Fruit fly (Drosophila melanogaster) whole organism, embryonic: ENCODE measurements around the gene CG5510.

Experiments used
- ATbp ChIP-seq: fragments of 200-800 bp; sonication (Bioruptor generic); optimal IDR thresholded peaks from 2 replicates; lab custom pipeline; 2017; ENCODE audit warnings: missing biosample characterization, mild to moderate bottlenecking, missing genetic modification characterization, missing genetic modification reagents
- B-H2 ChIP-seq: fragments of 200-800 bp; sonication (Bioruptor generic); optimal IDR thresholded peaks from 2 replicates; lab custom pipeline; 2018; ENCODE audit warnings: missing biosample characterization, mild to moderate bottlenecking, missing genetic modification characterization
- C15 ChIP-seq: fragments of 200-800 bp; sonication (Bioruptor generic); IDR thresholded peaks from 3 replicates; pipeline ENCODE4 v1.3.6; 2022; ENCODE audit warnings: missing biosample characterization, missing genetic modification characterization
- CG10274 ChIP-seq: fragments of 200-800 bp; sonication (Bioruptor generic); optimal IDR thresholded peaks from 3 replicates; lab custom pipeline; 2017; ENCODE audit warnings: missing biosample characterization, mild to moderate bottlenecking, missing genetic modification characterization
- CG10366 ChIP-seq: fragments of 200-800 bp; sonication (Bioruptor generic); IDR thresholded peaks from 2 replicates; pipeline ENCODE4 v1.3.6; 2022; ENCODE audit warnings: missing biosample characterization, missing genetic modification characterization
- CG11247 ChIP-seq: fragments of 200-800 bp; sonication (Bioruptor generic); IDR thresholded peaks from 2 replicates; pipeline ENCODE4 v1.3.6; 2022; ENCODE audit warnings: missing biosample characterization, missing genetic modification characterization
- CG1233 ChIP-seq: fragments of 200-800 bp; sonication (Bioruptor generic); optimal IDR thresholded peaks from 4 replicates; lab custom pipeline; 2018; ENCODE audit warnings: missing biosample characterization, mild to moderate bottlenecking, missing genetic modification characterization
- CG13624 ChIP-seq: fragments of 200-800 bp; sonication (Bioruptor generic); optimal IDR thresholded peaks from 2 replicates; lab custom pipeline; 2016; ENCODE audit warnings: missing biosample characterization, missing genetic modification characterization
- CG15269 ChIP-seq: fragments of 200-800 bp; sonication (Bioruptor generic); optimal IDR thresholded peaks from 2 replicates; lab custom pipeline; 2018; ENCODE audit warnings: missing biosample characterization, mild to moderate bottlenecking, missing genetic modification characterization, moderate library complexity
- CG30020 ChIP-seq: fragments of 200-800 bp; optimal IDR thresholded peaks from 2 replicates; lab custom pipeline; 2019; ENCODE audit warnings: missing biosample characterization, mild to moderate bottlenecking, missing genetic modification characterization, moderate library complexity
- CG6683 ChIP-seq: fragments of 200-800 bp; sonication (Bioruptor generic); optimal IDR thresholded peaks from 2 replicates; lab custom pipeline; 2017; ENCODE audit warnings: missing biosample characterization, mild to moderate bottlenecking, missing genetic modification characterization, missing genetic modification reagents
- CG6689 ChIP-seq: fragments of 200-800 bp; sonication (Bioruptor generic); IDR thresholded peaks from 2 replicates; pipeline ENCODE4 v1.3.6; 2022; ENCODE audit warnings: missing biosample characterization, missing genetic modification characterization
- CG6813 ChIP-seq: fragments of 200-800 bp; sonication (Bioruptor generic); optimal IDR thresholded peaks from 2 replicates; lab custom pipeline; 2017; ENCODE audit warnings: missing biosample characterization, missing genetic modification characterization, mild to moderate bottlenecking, moderate library complexity, missing genetic modification reagents
- CG7745 ChIP-seq: fragments of 200-800 bp; sonication (Bioruptor generic); optimal IDR thresholded peaks from 2 replicates; lab custom pipeline; 2018; ENCODE audit warnings: missing biosample characterization, mild to moderate bottlenecking, missing genetic modification characterization, moderate library complexity
- CG7928 ChIP-seq: fragments of 200-800 bp; sonication (Bioruptor generic); optimal IDR thresholded peaks from 2 replicates; lab custom pipeline; 2017; ENCODE audit warnings: missing biosample characterization, mild to moderate bottlenecking, missing genetic modification characterization
- CG8281 ChIP-seq: fragments of 200-800 bp; sonication (Bioruptor generic); optimal IDR thresholded peaks from 2 replicates; lab custom pipeline; 2018; ENCODE audit warnings: missing biosample characterization, mild to moderate bottlenecking, missing genetic modification characterization, moderate library complexity
- CG8765 ChIP-seq: fragments of 200-800 bp; sonication (Bioruptor generic); IDR thresholded peaks from 2 replicates; pipeline ENCODE4 v1.3.6; 2022; ENCODE audit warnings: missing biosample characterization, missing genetic modification characterization
- CoRest ChIP-seq: fragments of 200-800 bp; sonication (Bioruptor generic); optimal IDR thresholded peaks from 3 replicates; lab custom pipeline; 2018; ENCODE audit warnings: missing biosample characterization, mild to moderate bottlenecking, missing genetic modification characterization, moderate library complexity
- Deaf1 ChIP-seq: fragments of 200-800 bp; optimal IDR thresholded peaks from 3 replicates; lab custom pipeline; 2019; ENCODE audit warnings: missing biosample characterization, mild to moderate bottlenecking, missing genetic modification characterization, moderate library complexity
- Doc2 ChIP-seq: fragments of 200-800 bp; sonication (Bioruptor generic); IDR thresholded peaks from 2 replicates; pipeline ENCODE4 v1.3.6; 2022; ENCODE audit warnings: missing biosample characterization, missing genetic modification characterization
- Elba2 ChIP-seq: fragments of 200-800 bp; sonication (Bioruptor generic); optimal IDR thresholded peaks from 3 replicates; lab custom pipeline; 2016; ENCODE audit warnings: missing biosample characterization, missing genetic modification characterization
- Hr78 ChIP-seq, 2 experiments: fragments of 200-800 bp in 1 of 2; fragments of >200 bp in 1 of 2; sonication (Bioruptor generic) in 1 of 2; optimal IDR thresholded peaks; 2 replicates each; lab custom pipeline; 2017 to 2019; ENCODE audit warnings: missing biosample characterization in 2 of 2, missing genetic modification characterization in 2 of 2, mild to moderate bottlenecking in 1 of 2, moderate library complexity in 1 of 2
- NFAT ChIP-seq: fragments of 200-800 bp; sonication (Bioruptor generic); IDR thresholded peaks from 2 replicates; pipeline ENCODE4 v1.3.6; 2022; ENCODE audit warnings: missing biosample characterization, missing genetic modification characterization
- NK7.1 ChIP-seq: fragments of 200-800 bp; sonication (Bioruptor generic); optimal IDR thresholded peaks from 3 replicates; lab custom pipeline; 2016; ENCODE audit warnings: missing biosample characterization, missing genetic modification characterization
- Nf-YA ChIP-seq: fragments of 200-800 bp; sonication (Bioruptor generic); IDR thresholded peaks from 2 replicates; pipeline ENCODE4 v1.3.6; 2022; ENCODE audit warnings: missing biosample characterization, missing genetic modification characterization
- Ravus ChIP-seq: fragments of 200-800 bp; sonication (Bioruptor generic); IDR thresholded peaks from 2 replicates; pipeline ENCODE4 v1.3.6; 2022; ENCODE audit warnings: missing biosample characterization, missing genetic modification characterization
- Rx ChIP-seq: fragments of 200-800 bp; sonication (Bioruptor generic); IDR thresholded peaks from 2 replicates; pipeline ENCODE4 v1.3.6; 2022; ENCODE audit warnings: missing biosample characterization, missing genetic modification characterization
- YL-1 ChIP-seq: fragments of 200-800 bp; sonication (Bioruptor generic); optimal IDR thresholded peaks from 3 replicates; lab custom pipeline; 2017; ENCODE audit warnings: missing biosample characterization, mild to moderate bottlenecking, missing genetic modification characterization
- aop ChIP-seq: fragments of 200-800 bp; sonication (Bioruptor generic); IDR thresholded peaks from 2 replicates; pipeline ENCODE4 v1.3.6; 2022; ENCODE audit warnings: missing biosample characterization, missing genetic modification characterization
- ash1 ChIP-seq: fragments of 200-800 bp; sonication (Bioruptor generic); optimal IDR thresholded peaks from 2 replicates; lab custom pipeline; 2018; ENCODE audit warnings: missing biosample characterization, mild to moderate bottlenecking, missing genetic modification characterization
- bab2 ChIP-seq: fragments of 200-800 bp; sonication (Bioruptor generic); optimal IDR thresholded peaks from 2 replicates; lab custom pipeline; 2016; ENCODE audit warnings: missing biosample characterization, missing genetic modification characterization
- br ChIP-seq: fragments of >200 bp; optimal IDR thresholded peaks from 2 replicates; lab custom pipeline; 2017
- bsh ChIP-seq, 2 experiments: fragments of 200-800 bp; sonication (Bioruptor generic); optimal IDR thresholded peaks; 2 replicates each; lab custom pipeline; 2017 to 2018; ENCODE audit warnings: mild to moderate bottlenecking in 2 of 2, missing biosample characterization in 2 of 2, missing genetic modification characterization in 2 of 2, moderate library complexity in 1 of 2
- chinmo ChIP-seq: fragments of 200-800 bp; sonication (Bioruptor generic); IDR thresholded peaks from 4 replicates; pipeline ENCODE4 v1.3.6; 2022; ENCODE audit warnings: missing biosample characterization, missing genetic modification characterization; ENCODE audit not compliant: partially characterized antibody
- crol ChIP-seq: fragments of 200-800 bp; sonication (Bioruptor generic); IDR thresholded peaks from 2 replicates; pipeline ENCODE4 v1.3.6; 2022; ENCODE audit warnings: missing biosample characterization, missing genetic modification characterization
- dan ChIP-seq: fragments of 200-800 bp; sonication (Bioruptor generic); IDR thresholded peaks from 2 replicates; pipeline ENCODE4 v1.3.6; 2022; ENCODE audit warnings: missing biosample characterization, missing genetic modification characterization
- dmrt11E ChIP-seq: fragments of 200-800 bp; sonication (Bioruptor generic); optimal IDR thresholded peaks from 3 replicates; lab custom pipeline; 2018; ENCODE audit warnings: missing biosample characterization, mild to moderate bottlenecking, missing genetic modification characterization, moderate library complexity
- emc ChIP-seq: fragments of 200-800 bp; sonication (Bioruptor generic); optimal IDR thresholded peaks from 2 replicates; lab custom pipeline; 2016; ENCODE audit warnings: missing biosample characterization, missing genetic modification characterization
- fd102C ChIP-seq: fragments of 200-800 bp; sonication (Bioruptor generic); optimal IDR thresholded peaks from 2 replicates; lab custom pipeline; 2018; ENCODE audit warnings: missing biosample characterization, mild to moderate bottlenecking, missing genetic modification characterization, moderate library complexity
- h ChIP-seq: fragments of >200 bp; optimal IDR thresholded peaks from 2 replicates; lab custom pipeline; 2017
- klu ChIP-seq: fragments of 200-800 bp; sonication (Bioruptor generic); IDR thresholded peaks from 2 replicates; pipeline ENCODE4 v1.3.6; 2022; ENCODE audit warnings: missing biosample characterization, missing genetic modification characterization
- lola ChIP-seq, 3 experiments: fragments of >200 bp in 2 of 3; fragments of 200-800 bp in 1 of 3; sonication (Bioruptor generic) in 1 of 3; optimal IDR thresholded peaks; 2 replicates each; lab custom pipeline; 2017 to 2019; ENCODE audit warnings: missing biosample characterization in 3 of 3, missing genetic modification characterization in 3 of 3, mild to moderate bottlenecking in 1 of 3, moderate library complexity in 1 of 3
- nom ChIP-seq: fragments of 200-800 bp; sonication (Bioruptor generic); optimal IDR thresholded peaks from 2 replicates; lab custom pipeline; 2017; ENCODE audit warnings: missing biosample characterization, missing genetic modification characterization, mild to moderate bottlenecking, moderate library complexity, missing genetic modification reagents
- pan ChIP-seq, 4 experiments: fragments of >200 bp in 3 of 4; fragments of 200-800 bp in 1 of 4; sonication (Bioruptor generic) in 1 of 4; optimal IDR thresholded peaks in 3 of 4; IDR thresholded peaks in 1 of 4; 2 replicates each; pipeline versions ENCODE4 v1.3.6 to Lab custom; 2017 to 2022; ENCODE audit warnings: missing biosample characterization in 2 of 4, missing genetic modification characterization in 2 of 4, mixed read lengths in 1 of 4
- sob ChIP-seq: fragments of 200-800 bp; sonication (Bioruptor generic); IDR thresholded peaks from 2 replicates; pipeline ENCODE4 v1.3.6; 2022; ENCODE audit warnings: missing biosample characterization, missing genetic modification characterization
- unc-4 ChIP-seq: fragments of 200-800 bp; sonication (Bioruptor generic); IDR thresholded peaks from 2 replicates; pipeline ENCODE4 v1.3.6; 2022; ENCODE audit warnings: missing biosample characterization, missing genetic modification characterization; ENCODE audit not compliant: partially characterized antibody
- zen ChIP-seq: fragments of 200-800 bp; sonication (Bioruptor generic); optimal IDR thresholded peaks from 3 replicates; lab custom pipeline; 2018; ENCODE audit warnings: missing biosample characterization, mild to moderate bottlenecking, missing genetic modification characterization, moderate library complexity
- zfh2 ChIP-seq: fragments of 200-800 bp; sonication (Bioruptor generic); optimal IDR thresholded peaks from 2 replicates; lab custom pipeline; 2016; ENCODE audit warnings: missing biosample characterization, missing genetic modification characterization

Gene CG5510

dm6 chr3R:24141013-24141592 lies 28.3 kb downstream of the CG5510 start, which contains the start of gene Kal1 (continued):
- TF ChIP-seq chinmo (GFP tag; lab: Robert Waterston, UW) (0 out of 4 replicates have a peak, but pooled peaks have one; percentile 44), aop (GFP tag; lab: Robert Waterston, UW) (0 out of 2 replicates have a peak, but pooled peaks have one; percentile 28), crol (GFP tag; lab: Robert Waterston, UW) (peak; percentile 69), CG1233 (GFP tag; lab: Kevin White, UChicago) (peak; percentile 83), Ravus (GFP tag; lab: Robert Waterston, UW) (peak; percentile 67; the same call in 1 of the 2 replicates), CG10274 (GFP tag; lab: Kevin White, UChicago) (peak; percentile 66), NFAT (peak; percentile 44; the same call in 1 of the 2 replicates), h (no peak), dmrt11E (tag; lab: Kevin White, UChicago) (peak; percentile 93), emc (no peak), CG30020 (tag; lab: Kevin White, UChicago) (peak; percentile 64), zen (tag; lab: Kevin White, UChicago) (peak; percentile 81), pan (optimal IDR thresholded peaks at IDR 0.05; lab: Kevin White, UChicago) (no peak), pan (GFP tag; optimal IDR thresholded peaks at IDR 0.05 in 1 of 2, IDR thresholded peaks at IDR 0.05 in 1 of 2) (peak in 1 of 2 experiments; percentile 94), CG15269 (tag; lab: Kevin White, UChicago) (peak; percentile 93), YL-1 (GFP tag; lab: Kevin White, UChicago) (peak; percentile 61), klu (peak; percentile 49), br (no peak), CoRest (tag; lab: Kevin White, UChicago) (peak; percentile 90), sob (GFP tag; lab: Robert Waterston, UW) (peak; percentile 90), zfh2 (GFP tag; lab: Kevin White, UChicago) (no peak), Doc2 (GFP tag; lab: Robert Waterston, UW) (peak; percentile 65; the same call in 1 of the 2 replicates), Elba2 (no peak), CG6683 (GFP tag; lab: Kevin White, UChicago) (peak; percentile 85), bab2 (GFP tag; lab: Kevin White, UChicago) (peak; percentile 24), lola (GFP tag; optimal IDR thresholded peaks at IDR 0.05; lab: Kevin White, UChicago) (peak in 1 of 3 experiments; percentile 90), nom (GFP tag; lab: Kevin White, UChicago) (peak; percentile 97), C15 (GFP tag; lab: Robert Waterston, UW) (peak; percentile 68; the same call in 1 of the 3 replicates), CG11247 (peak; percentile 78), bsh (GFP tag; optimal IDR thresholded peaks at IDR 0.05; lab: Kevin White, UChicago) (peak; percentile 98), Hr78 (GFP tag; optimal IDR thresholded peaks at IDR 0.05; lab: Kevin White, UChicago) (peak in 1 of 2 experiments; percentile 82), CG6689 (GFP tag; lab: Robert Waterston, UW) (peak; percentile 91), CG7928 (GFP tag; lab: Kevin White, UChicago) (peak; percentile 18), CG6813 (GFP tag; lab: Kevin White, UChicago) (peak; percentile 91), CG10366 (peak; percentile 92), B-H2 (GFP tag; lab: Kevin White, UChicago) (no peak), CG7745 (peak; percentile 32), CG8281 (tag; lab: Kevin White, UChicago) (peak; percentile 70), dan (peak; percentile 37; the same call in 1 of the 2 replicates), Deaf1 (peak; percentile 71), CG8765 (GFP tag; lab: Robert Waterston, UW) (0 out of 2 replicates have a peak, but pooled peaks have one; percentile 34), Rx (GFP tag; lab: Robert Waterston, UW) (peak; percentile 85), NK7.1 (no peak), fd102C (GFP tag; lab: Kevin White, UChicago) (peak; percentile 30), ash1 (no peak), CG13624 (no peak), unc-4 (no peak), ATbp (GFP tag; lab: Kevin White, UChicago) (peak; percentile 96), Nf-YA (GFP tag; lab: Robert Waterston, UW) (peak; percentile 84)
